Fruit fly (Drosophila melanogaster): ENCODE data around the gene CG14543.
A peak's percentile ranks its signal among the peaks of the same experiment; 100 is the strongest.

Gene CG14543

DNA sequence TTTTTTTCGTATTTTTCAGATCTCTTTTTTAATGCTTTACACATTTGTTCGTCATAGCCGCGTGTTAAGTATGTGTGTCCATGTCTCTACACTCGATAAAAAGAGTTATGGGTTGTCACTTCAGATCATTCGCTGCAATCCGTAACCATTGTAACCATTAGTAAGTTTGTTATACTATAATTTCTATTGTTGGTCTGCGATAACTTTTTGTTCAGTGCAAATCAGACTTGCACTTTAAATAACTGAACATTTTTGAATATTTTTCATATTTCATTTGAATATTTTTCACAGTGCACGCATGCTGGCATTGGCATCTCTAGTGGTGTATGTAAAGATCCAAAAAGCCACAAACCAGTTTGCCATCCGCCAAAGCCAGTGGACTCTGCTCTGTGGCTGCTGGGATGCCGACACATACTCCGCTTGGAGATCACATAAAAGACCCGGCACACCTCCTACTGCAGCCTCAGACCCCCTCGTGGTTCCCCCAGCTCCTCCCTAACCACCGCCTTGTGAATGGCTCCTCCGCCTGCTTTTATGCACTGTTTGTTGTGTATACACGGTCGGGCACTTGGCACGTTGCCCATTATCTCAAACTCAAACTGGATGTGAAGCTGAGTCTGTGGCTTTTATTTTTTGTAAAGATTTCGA is 47.4 kb upstream of the CG14543 start (continued):
- TF ChIP-seq CG4854 (GFP tag; optimal IDR thresholded peaks at IDR 0.05) = peak; percentile 74
- TF ChIP-seq jigr1 (GFP tag; IDR thresholded peaks at IDR 0.05) = peak; percentile 63; the same call in 1 of the 3 replicates
- peak; percentile 84 for TF ChIP-seq zfh1 (GFP tag; IDR thresholded peaks at IDR 0.05)
- TF ChIP-seq NfI (GFP tag; optimal IDR thresholded peaks at IDR 0.05) = peak; percentile 84
- TF ChIP-seq Hsf (GFP tag; optimal IDR thresholded peaks at IDR 0.05) = peak; percentile 91
- peak; percentile 65; the same call in 1 of the 2 replicates for TF ChIP-seq sim (GFP tag; IDR thresholded peaks at IDR 0.05)
- TF ChIP-seq CG15269 (tag; optimal IDR thresholded peaks at IDR 0.05) = peak; percentile 88
- TF ChIP-seq ap (GFP tag; IDR thresholded peaks at IDR 0.05) = peak; percentile 85
- TF ChIP-seq cas (GFP tag; IDR thresholded peaks at IDR 0.05) = peak; percentile 38; the same call in 1 of the 2 replicates
- TF ChIP-seq CG13424 (tag; optimal IDR thresholded peaks at IDR 0.05) = peak; percentile 92
- peak; percentile 90 for TF ChIP-seq Camta (GFP tag; optimal IDR thresholded peaks at IDR 0.05)
- TF ChIP-seq CG12299 (tag; optimal IDR thresholded peaks at IDR 0.05) = peak; percentile 74
- no peak for TF ChIP-seq stwl (tag; optimal IDR thresholded peaks at IDR 0.05)
- TF ChIP-seq gem (tag; optimal IDR thresholded peaks at IDR 0.05) = peak; percentile 94
- TF ChIP-seq hbn (GFP tag; IDR thresholded peaks at IDR 0.05; ENCODE audit: partially characterized antibody) = no peak
- peak; percentile 41 for TF ChIP-seq CG7987 (GFP tag; optimal IDR thresholded peaks at IDR 0.05)
- peak; percentile 88 for TF ChIP-seq CG2202 (tag; optimal IDR thresholded peaks at IDR 0.05)
- peak; percentile 85 for TF ChIP-seq CG32772 (GFP tag; IDR thresholded peaks at IDR 0.05)
- peak; percentile 91 for TF ChIP-seq esg (GFP tag; conservative IDR thresholded peaks at IDR 0.05)
- peak; percentile 83 for TF ChIP-seq CG14050 (GFP tag; IDR thresholded peaks at IDR 0.05)
- peak; percentile 85 for TF ChIP-seq ranshi (GFP tag; IDR thresholded peaks at IDR 0.05)
- TF ChIP-seq E2f1 (GFP tag; IDR thresholded peaks at IDR 0.05) = peak; percentile 83
- peak; percentile 86 for TF ChIP-seq CG14441 (GFP tag; IDR thresholded peaks at IDR 0.05)
- TF ChIP-seq pzg (GFP tag; optimal IDR thresholded peaks at IDR 0.05) = no peak
- peak; percentile 88 for TF ChIP-seq CG16863 (GFP tag; optimal IDR thresholded peaks at IDR 0.05)
- TF ChIP-seq peb (GFP tag; IDR thresholded peaks at IDR 0.05) = peak; percentile 75
- peak; percentile 64 for TF ChIP-seq Deaf1 (tag; optimal IDR thresholded peaks at IDR 0.05)
- TF ChIP-seq Hey (tag; optimal IDR thresholded peaks at IDR 0.05) = no peak
- TF ChIP-seq btn (GFP tag; optimal IDR thresholded peaks at IDR 0.05) = peak; percentile 84
- peak; percentile 84 for TF ChIP-seq pho (GFP tag; optimal IDR thresholded peaks at IDR 0.05)
- TF ChIP-seq bsh (GFP tag; optimal IDR thresholded peaks at IDR 0.05) = peak; percentile 93 to 95
- TF ChIP-seq Usf (GFP tag; optimal IDR thresholded peaks at IDR 0.05) = peak; percentile 75
- peak; percentile 76 for TF ChIP-seq Vsx1 (GFP tag; optimal IDR thresholded peaks at IDR 0.05)
- TF ChIP-seq CG8478 (optimal IDR thresholded peaks at IDR 0.05) = no peak
- peak; percentile 26 for TF ChIP-seq CG31365 (tag; optimal IDR thresholded peaks at IDR 0.05)
- peak; percentile 83 for TF ChIP-seq Abd-B (GFP tag; optimal IDR thresholded peaks at IDR 0.05)
- TF ChIP-seq Antp (GFP tag; optimal IDR thresholded peaks at IDR 0.05) = peak; percentile 74
- TF ChIP-seq CG2129 (GFP tag; IDR thresholded peaks at IDR 0.05; ENCODE audit: partially characterized antibody) = no peak
- TF ChIP-seq CG13775 (GFP tag; optimal IDR thresholded peaks at IDR 0.05) = peak; percentile 80
- TF ChIP-seq CG8388 (GFP tag; optimal IDR thresholded peaks at IDR 0.05) = peak; percentile 88
- TF ChIP-seq CG7745 (tag; optimal IDR thresholded peaks at IDR 0.05) = no peak
- TF ChIP-seq gfzf (GFP tag; optimal IDR thresholded peaks at IDR 0.05) = no peak
- TF ChIP-seq tio (GFP tag; optimal IDR thresholded peaks at IDR 0.05) = peak; percentile 77
- peak; percentile 93 for TF ChIP-seq Sox102F (GFP tag; optimal IDR thresholded peaks at IDR 0.05)
- peak in 1 of 2 experiments; percentile 46 for TF ChIP-seq crp (GFP tag; optimal IDR thresholded peaks at IDR 0.05)
- no peak for TF ChIP-seq eve (GFP tag; optimal IDR thresholded peaks at IDR 0.05)
- TF ChIP-seq az2 (GFP tag; optimal IDR thresholded peaks at IDR 0.05) = peak; percentile 93
- peak; percentile 93 for TF ChIP-seq CG7839 (tag; optimal IDR thresholded peaks at IDR 0.05)
- peak; percentile 92 for TF ChIP-seq Xrp1 (GFP tag; IDR thresholded peaks at IDR 0.05)
